Fruit fly (Drosophila melanogaster): ENCODE results near the gene CG34367.

CG34367 gene

DNA sequence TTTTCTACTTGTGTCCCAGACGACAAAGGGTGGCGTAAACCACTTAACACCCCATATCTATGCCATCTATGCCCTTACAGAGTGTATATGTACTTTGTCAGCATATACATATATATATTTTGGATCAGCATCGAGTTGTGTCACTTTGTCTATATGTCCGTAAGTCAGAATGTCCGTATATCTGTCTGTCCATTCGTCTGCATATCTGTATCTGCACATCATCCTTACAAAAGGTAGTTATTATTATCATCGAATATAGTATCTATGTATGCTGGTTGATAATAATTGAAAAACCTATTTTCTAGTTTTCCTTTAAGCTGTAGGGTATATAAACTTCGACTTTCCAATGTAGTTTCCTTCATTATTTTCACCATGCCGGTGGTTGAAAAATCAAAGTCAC lies 2.6 kb downstream of the CG34367 start (continued):
- TF ChIP-seq unpg (GFP tag; optimal IDR thresholded peaks at IDR 0.05) (no peak), CG14710 (tag; optimal IDR thresholded peaks at IDR 0.05) (peak; percentile 48), Ravus (GFP tag; IDR thresholded peaks at IDR 0.05) (no peak), pfk (GFP tag; optimal IDR thresholded peaks at IDR 0.05) (no peak), sqz (GFP tag; optimal IDR thresholded peaks at IDR 0.05) (no peak), CG32767 (GFP tag; IDR thresholded peaks at IDR 0.05) (no peak), gfzf (GFP tag; optimal IDR thresholded peaks at IDR 0.05) (no peak), Camta (GFP tag; optimal IDR thresholded peaks at IDR 0.05) (no peak), CG7357 (GFP tag; IDR thresholded peaks at IDR 0.05) (0 out of 3 replicates have a peak, but pooled peaks have one; percentile 17), Mrtf (GFP tag; IDR thresholded peaks at IDR 0.05) (no peak), lmd (GFP tag; IDR thresholded peaks at IDR 0.05) (no peak; the same call in 1 of the 2 replicates), Elba2 (GFP tag; optimal IDR thresholded peaks at IDR 0.05) (no peak), ap (GFP tag; IDR thresholded peaks at IDR 0.05) (no peak), CG16779 (GFP tag; IDR thresholded peaks at IDR 0.05) (no peak), danr (GFP tag; IDR thresholded peaks at IDR 0.05) (no peak), pita (GFP tag; optimal IDR thresholded peaks at IDR 0.05) (no peak), Kr (GFP tag; optimal IDR thresholded peaks at IDR 0.05) (no peak), ttk (GFP tag; IDR thresholded peaks at IDR 0.05) (no peak), Eip74EF (GFP tag; optimal IDR thresholded peaks at IDR 0.05) (no peak), CG8281 (tag; optimal IDR thresholded peaks at IDR 0.05) (no peak), CG7372 (GFP tag; IDR thresholded peaks at IDR 0.05) (no peak), Mad (GFP tag; optimal IDR thresholded peaks at IDR 0.05) (no peak), pros (GFP tag; optimal IDR thresholded peaks at IDR 0.05) (peak; percentile 33), wek (GFP tag; optimal IDR thresholded peaks at IDR 0.05) (no peak), Hr39 (optimal IDR thresholded peaks at IDR 0.05) (no peak), CG17912 (GFP tag; optimal IDR thresholded peaks at IDR 0.05) (no peak), CG3847 (GFP tag; IDR thresholded peaks at IDR 0.05) (no peak), Ssrp (tag; optimal IDR thresholded peaks at IDR 0.05) (peak; percentile 61), CG10979 (tag; optimal IDR thresholded peaks at IDR 0.05) (peak; percentile 58), HLHmδ (GFP tag; optimal IDR thresholded peaks at IDR 0.05) (no peak), zfh2 (GFP tag; optimal IDR thresholded peaks at IDR 0.05) (no peak), zf30C (GFP tag; optimal IDR thresholded peaks at IDR 0.05) (no peak), vvl (GFP tag; IDR thresholded peaks at IDR 0.05) (no peak), ERR (GFP tag; optimal IDR thresholded peaks at IDR 0.05) (no peak), CG7745 (tag; optimal IDR thresholded peaks at IDR 0.05) (no peak), CG4854 (GFP tag; optimal IDR thresholded peaks at IDR 0.05) (no peak), Stat92E (GFP tag; optimal IDR thresholded peaks at IDR 0.05) (no peak), CG11085 (GFP tag; IDR thresholded peaks at IDR 0.05) (no peak), pnt (GFP tag; optimal IDR thresholded peaks at IDR 0.05) (peak; percentile 2), CG3281 (GFP tag; optimal IDR thresholded peaks at IDR 0.05) (no peak), lilli (GFP tag; optimal IDR thresholded peaks at IDR 0.05) (no peak), CG4404 (GFP tag; IDR thresholded peaks at IDR 0.05) (no peak), br (optimal IDR thresholded peaks at IDR 0.05) (no peak), Dip3 (GFP tag; optimal IDR thresholded peaks at IDR 0.05) (no peak), Atf6 (GFP tag; IDR thresholded peaks at IDR 0.05) (no peak), CG10267 (tag; optimal IDR thresholded peaks at IDR 0.05) (peak; percentile 25), gsb-n (tag; optimal IDR thresholded peaks at IDR 0.05) (peak; percentile 12), Hsf (GFP tag; optimal IDR thresholded peaks at IDR 0.05) (no peak), CG1602 (GFP tag; optimal IDR thresholded peaks at IDR 0.05) (no peak), CG12769 (tag; optimal IDR thresholded peaks at IDR 0.05) (no peak), fd64A (GFP tag; optimal IDR thresholded peaks at IDR 0.05) (no peak), chn (GFP tag; optimal IDR thresholded peaks at IDR 0.05) (peak; percentile 3), CG33557 (GFP tag; optimal IDR thresholded peaks at IDR 0.05) (peak; percentile 28)

All from whole organism, embryonic.